Fruit fly (Drosophila melanogaster) whole organism, pupa: ENCODE results near the gene smog.

Experiments
- CG10348 ChIP-seq: fragments of 200-800 bp; sonication (Bioruptor generic); IDR thresholded peaks from 2 replicates; pipeline ENCODE4 v1.3.6; 2022; ENCODE audit warnings: missing biosample characterization, missing genetic modification characterization
- CG12605 ChIP-seq: fragments of 200-800 bp; sonication (Bioruptor generic); IDR thresholded peaks from 2 replicates; pipeline ENCODE4 v1.3.6; 2022; ENCODE audit warnings: missing biosample characterization, missing genetic modification characterization
- CG13204 ChIP-seq: fragments of 200-800 bp; sonication (Bioruptor generic); optimal IDR thresholded peaks from 2 replicates; lab custom pipeline; 2018; ENCODE audit warnings: missing biosample characterization, mild to moderate bottlenecking, missing genetic modification characterization, moderate library complexity
- CG14655 ChIP-seq: fragments of 200-800 bp; sonication (Bioruptor generic); optimal IDR thresholded peaks from 3 replicates; lab custom pipeline; 2017; ENCODE audit warnings: mild to moderate bottlenecking, missing biosample characterization, missing genetic modification reagents, missing genetic modification characterization
- CG15710 ChIP-seq: fragments of 200-800 bp; sonication (Bioruptor generic); optimal IDR thresholded peaks from 2 replicates; lab custom pipeline; 2018; ENCODE audit warnings: missing biosample characterization, mild to moderate bottlenecking, missing genetic modification characterization, moderate library complexity
- CG17806 ChIP-seq: fragments of 200-800 bp; sonication (Bioruptor generic); optimal IDR thresholded peaks from 2 replicates; lab custom pipeline; 2018; ENCODE audit warnings: missing biosample characterization, mild to moderate bottlenecking, missing genetic modification characterization, moderate library complexity
- CG32121 ChIP-seq: fragments of 200-800 bp; sonication (Bioruptor generic); IDR thresholded peaks from 2 replicates; pipeline ENCODE4 v1.3.6; 2022; ENCODE audit warnings: missing biosample characterization, missing genetic modification characterization
- CG34367 ChIP-seq: fragments of 200-800 bp; sonication (Bioruptor generic); optimal IDR thresholded peaks from 2 replicates; lab custom pipeline; 2018; ENCODE audit warnings: missing biosample characterization, mild to moderate bottlenecking, missing genetic modification characterization
- CG4496 ChIP-seq: fragments of 200-800 bp; sonication (Bioruptor generic); IDR thresholded peaks from 3 replicates; pipeline ENCODE4 v1.3.6; 2022; ENCODE audit warnings: missing biosample characterization, missing genetic modification characterization
- CG8159 ChIP-seq: fragments of 200-800 bp; sonication (Bioruptor generic); optimal IDR thresholded peaks from 3 replicates; lab custom pipeline; 2018; ENCODE audit warnings: missing biosample characterization, mild to moderate bottlenecking, missing genetic modification characterization, moderate library complexity
- CG8301 ChIP-seq: fragments of 200-800 bp; sonication (Bioruptor generic); optimal IDR thresholded peaks from 2 replicates; lab custom pipeline; 2018; ENCODE audit warnings: missing biosample characterization, mild to moderate bottlenecking, missing genetic modification characterization
- CG9948 ChIP-seq: fragments of 200-800 bp; sonication (Bioruptor generic); optimal IDR thresholded peaks from 2 replicates; lab custom pipeline; 2018; ENCODE audit warnings: missing biosample characterization, mild to moderate bottlenecking, missing genetic modification characterization, moderate library complexity
- D1 ChIP-seq: fragments of 200-800 bp; sonication (Bioruptor generic); optimal IDR thresholded peaks from 2 replicates; lab custom pipeline; 2018; ENCODE audit warnings: missing biosample characterization, mild to moderate bottlenecking, missing genetic modification characterization, moderate library complexity
- EcR ChIP-seq: fragments of 200-800 bp; sonication (Bioruptor generic); optimal IDR thresholded peaks from 3 replicates; lab custom pipeline; 2019; ENCODE audit warnings: missing biosample characterization, missing genetic modification characterization, mild to moderate bottlenecking, moderate library complexity, missing genetic modification reagents
- Ets98B ChIP-seq: fragments of 200-800 bp; sonication (Bioruptor generic); IDR thresholded peaks from 2 replicates; pipeline ENCODE4 v1.3.6; 2022; ENCODE audit warnings: missing biosample characterization, missing genetic modification characterization
- Pif1A ChIP-seq: fragments of 200-800 bp; sonication (Bioruptor generic); optimal IDR thresholded peaks from 3 replicates; lab custom pipeline; 2016; ENCODE audit warnings: missing biosample characterization, missing genetic modification characterization
- Pif1B ChIP-seq: fragments of 200-800 bp; sonication (Bioruptor generic); optimal IDR thresholded peaks from 3 replicates; lab custom pipeline; 2016; ENCODE audit warnings: missing biosample characterization, missing genetic modification characterization
- Snoo ChIP-seq: fragments of 200-800 bp; sonication (Bioruptor generic); optimal IDR thresholded peaks from 3 replicates; lab custom pipeline; 2017; ENCODE audit warnings: missing biosample characterization, mild to moderate bottlenecking, missing genetic modification characterization, inconsistent platforms
- fd96Ca ChIP-seq: fragments of 200-800 bp; sonication (Bioruptor generic); IDR thresholded peaks from 3 replicates; pipeline ENCODE4 v1.3.6; 2022; ENCODE audit warnings: missing biosample characterization, missing genetic modification characterization
- gl ChIP-seq: fragments of 200-800 bp; sonication (Bioruptor generic); optimal IDR thresholded peaks from 2 replicates; lab custom pipeline; 2018; ENCODE audit warnings: missing biosample characterization, mild to moderate bottlenecking, missing genetic modification characterization
- rn ChIP-seq: fragments of 200-800 bp; sonication (Bioruptor generic); IDR thresholded peaks from 2 replicates; pipeline ENCODE4 v1.3.6; 2022; ENCODE audit warnings: missing biosample characterization, missing genetic modification characterization

Gene smog

dm6 chr2L:4856118-4856517, 3.5 kb downstream of the smog start:
- TF ChIP-seq CG14655 (peak; percentile 19), CG9948 (tag; lab: Kevin White, UChicago) (peak; percentile 49), gl (tag; lab: Kevin White, UChicago) (no peak), Pif1B (GFP tag; lab: Kevin White, UChicago) (no peak), CG12605 (GFP tag; lab: Robert Waterston, UW) (no peak), Ets98B (GFP tag; lab: Robert Waterston, UW) (no peak), EcR (GFP tag; lab: Kevin White, UChicago) (no peak), CG17806 (tag; lab: Kevin White, UChicago) (peak; percentile 34), CG4496 (GFP tag; lab: Robert Waterston, UW) (no peak; the same call in 2 of the 3 replicates), rn (GFP tag; lab: Robert Waterston, UW) (no peak), fd96Ca (GFP tag; lab: Robert Waterston, UW) (no peak), CG8301 (tag; lab: Kevin White, UChicago) (no peak), CG32121 (GFP tag; lab: Robert Waterston, UW) (no peak), CG15710 (peak; percentile 15), Pif1A (no peak), CG8159 (peak; percentile 60), CG10348 (no peak), CG34367 (tag; lab: Kevin White, UChicago) (no peak), D1 (tag; lab: Kevin White, UChicago) (no peak), Snoo (no peak), CG13204 (GFP tag; lab: Kevin White, UChicago) (no peak)
- TF ChIP-seq, all 21 proteins: peak for 5

- 0 out of 2 replicates have a peak, but pooled peaks have one; percentile 12 for TF ChIP-seq Ets98B (GFP tag; lab: Robert Waterston, UW)
- no peak for TF ChIP-seq rn (GFP tag; lab: Robert Waterston, UW)
These were observed 8.8 kb downstream of the smog start for dm6 chr2L:4861503-4861902.

- TF ChIP-seq fd96Ca (GFP tag; lab: Robert Waterston, UW) (no peak), CG15710 (no peak)
These were observed 12.7 kb downstream of the smog start for dm6 chr2L:4865400-4865799.

- no peak for TF ChIP-seq CG9948 (tag; lab: Kevin White, UChicago)
- TF ChIP-seq CG14655 = no peak
- TF ChIP-seq Pif1A = no peak
- TF ChIP-seq Ets98B (GFP tag; lab: Robert Waterston, UW) = no peak
- TF ChIP-seq gl (tag; lab: Kevin White, UChicago) = no peak
- no peak for TF ChIP-seq CG15710
These were observed 15.7 kb downstream of the smog start for dm6 chr2L:4868383-4868782.

- TF ChIP-seq gl (tag; lab: Kevin White, UChicago) (peak; percentile 7), CG32121 (GFP tag; lab: Robert Waterston, UW) (no peak), CG15710 (no peak), Ets98B (GFP tag; lab: Robert Waterston, UW) (0 out of 2 replicates have a peak, but pooled peaks have one; percentile 33)
These were observed 29.7 kb downstream of the smog start for dm6 chr2L:4882131-4883022.

- no peak for TF ChIP-seq Pif1B (GFP tag; lab: Kevin White, UChicago)
- peak; percentile 33 for TF ChIP-seq CG8159
These were observed 30.3 kb downstream of the smog start, which contains the start of the genes Cf2 and CG3008 for dm6 chr2L:4883023-4883392. Gene Cf2, minus strand, starts transcription at chr2L:4883107. Gene CG3008, plus strand, starts transcription at chr2L:4883298.

- no peak for TF ChIP-seq Snoo
- peak; percentile 22 for TF ChIP-seq CG34367 (tag; lab: Kevin White, UChicago)
- peak; percentile 55; the same call in 2 of the 3 replicates for TF ChIP-seq CG4496 (GFP tag; lab: Robert Waterston, UW)
- TF ChIP-seq Pif1A = peak; percentile 32
- no peak for TF ChIP-seq CG14655
- TF ChIP-seq CG32121 (GFP tag; lab: Robert Waterston, UW) = no peak
- no peak for TF ChIP-seq CG10348
- TF ChIP-seq fd96Ca (GFP tag; lab: Robert Waterston, UW) = no peak
- TF ChIP-seq CG15710 = peak; percentile 30
- TF ChIP-seq CG17806 (tag; lab: Kevin White, UChicago) = peak; percentile 40
- TF ChIP-seq CG12605 (GFP tag; lab: Robert Waterston, UW) = no peak
- no peak for TF ChIP-seq CG13204 (GFP tag; lab: Kevin White, UChicago)
- no peak for TF ChIP-seq gl (tag; lab: Kevin White, UChicago)
- TF ChIP-seq CG9948 (tag; lab: Kevin White, UChicago) = peak; percentile 9
- TF ChIP-seq D1 (tag; lab: Kevin White, UChicago) = no peak
- no peak for TF ChIP-seq Pif1B (GFP tag; lab: Kevin White, UChicago)
- TF ChIP-seq CG8301 (tag; lab: Kevin White, UChicago) = peak; percentile 65
- TF ChIP-seq Ets98B (GFP tag; lab: Robert Waterston, UW) = peak; percentile 30; the same call in 1 of the 2 replicates
- peak; percentile 44 for TF ChIP-seq CG8159
- no peak for TF ChIP-seq rn (GFP tag; lab: Robert Waterston, UW)
- TF ChIP-seq EcR (GFP tag; lab: Kevin White, UChicago) = no peak
These were observed 33.5 kb downstream of the smog start for dm6 chr2L:4886132-4886531.
